Fruit fly (Drosophila melanogaster): Measurements from ENCODE around the gene trol.

trol gene

DNA sequence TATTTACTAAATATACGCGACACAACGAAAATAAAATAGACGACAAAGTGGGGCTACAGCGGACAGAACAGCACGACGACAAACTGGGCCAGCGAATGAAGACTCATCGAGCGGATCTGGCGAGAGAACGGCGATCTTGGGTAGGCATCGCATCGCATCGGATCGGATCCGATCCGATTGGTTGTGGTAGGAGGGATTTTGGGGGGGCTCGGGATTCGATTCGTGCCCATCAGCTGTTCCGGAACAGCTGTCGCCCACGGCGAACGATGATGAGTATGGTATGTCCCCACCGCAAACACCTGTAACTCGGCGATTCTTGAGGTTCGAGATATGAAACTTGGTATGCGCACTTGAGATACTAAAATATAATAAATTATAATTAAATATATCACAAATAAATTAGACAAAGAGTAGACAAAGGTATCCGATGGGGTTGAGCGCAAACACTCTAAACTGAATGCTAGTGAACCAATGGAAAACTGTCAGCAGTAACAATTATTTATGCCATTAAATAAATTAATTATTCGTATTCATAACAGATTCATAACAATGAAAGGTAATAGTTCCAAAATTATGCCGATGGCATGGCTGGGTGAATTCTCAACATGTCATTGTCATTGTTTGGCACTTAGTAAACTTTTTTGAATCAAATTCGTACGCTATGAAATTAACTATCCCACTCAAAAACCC, 35.2 kb upstream of the trol start, which contains the start of the genes Vha36-3 and AANATL7:
Gene Vha36-3 (minus strand): TSS at position 242 of the 690 bp plus-strand sequence.
Gene AANATL7 (plus strand): TSS at position 640 of the 690 bp plus-strand sequence.
- TF ChIP-seq CG11617 (GFP tag; optimal IDR thresholded peaks at IDR 0.05), result no peak
- TF ChIP-seq Hr96 (GFP tag; optimal IDR thresholded peaks at IDR 0.05), result no peak
- TF ChIP-seq Clk (GFP tag; optimal IDR thresholded peaks at IDR 0.05), result no peak
- no peak for TF ChIP-seq ovo (GFP tag; optimal IDR thresholded peaks at IDR 0.05)
- no peak for TF ChIP-seq CG5204 (GFP tag; optimal IDR thresholded peaks at IDR 0.05)
- TF ChIP-seq bab1 (GFP tag; optimal IDR thresholded peaks at IDR 0.05), result no peak
- TF ChIP-seq kay (GFP tag; ENCODE audit: borderline replicate concordance), result no peak
- no peak for TF ChIP-seq CG7101 (tag; optimal IDR thresholded peaks at IDR 0.05)
- no peak for TF ChIP-seq Crg-1 (GFP tag; optimal IDR thresholded peaks at IDR 0.05)

DNA sequence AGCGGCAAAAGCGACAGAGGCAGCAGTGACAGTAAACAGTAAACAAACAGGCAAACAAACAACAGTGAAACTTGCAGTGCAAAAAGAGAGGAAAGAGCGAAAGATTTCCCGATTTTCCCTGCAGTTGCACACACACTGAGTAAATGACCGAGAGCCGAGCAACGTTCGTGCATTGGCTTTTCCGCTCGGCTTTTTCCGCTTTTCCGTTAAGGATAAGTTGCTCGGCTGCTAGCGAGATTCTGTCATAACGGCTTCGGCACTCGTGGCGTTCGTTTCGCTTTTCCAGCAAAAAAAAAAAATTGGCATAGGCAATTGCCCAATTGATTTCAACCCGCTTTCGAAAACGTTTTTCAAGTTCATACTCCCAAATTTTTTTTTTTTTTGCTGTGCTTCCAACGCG, 8.6 kb upstream of the trol start:
- TF ChIP-seq kay (GFP tag; ENCODE audit: borderline replicate concordance) (no peak), CG14711 (tag; optimal IDR thresholded peaks at IDR 0.05) (no peak), bab1 (GFP tag; optimal IDR thresholded peaks at IDR 0.05) (no peak), ovo (GFP tag; optimal IDR thresholded peaks at IDR 0.05) (no peak), pad (GFP tag; optimal IDR thresholded peaks at IDR 0.05) (no peak), CG12768 (GFP tag; optimal IDR thresholded peaks at IDR 0.05) (no peak), Mnt (GFP tag; optimal IDR thresholded peaks at IDR 0.05) (no peak), CG11617 (GFP tag; optimal IDR thresholded peaks at IDR 0.05) (no peak), CG7101 (tag; optimal IDR thresholded peaks at IDR 0.05) (no peak), Crg-1 (GFP tag; optimal IDR thresholded peaks at IDR 0.05) (no peak), tj (GFP tag; optimal IDR thresholded peaks at IDR 0.05) (no peak)

DNA sequence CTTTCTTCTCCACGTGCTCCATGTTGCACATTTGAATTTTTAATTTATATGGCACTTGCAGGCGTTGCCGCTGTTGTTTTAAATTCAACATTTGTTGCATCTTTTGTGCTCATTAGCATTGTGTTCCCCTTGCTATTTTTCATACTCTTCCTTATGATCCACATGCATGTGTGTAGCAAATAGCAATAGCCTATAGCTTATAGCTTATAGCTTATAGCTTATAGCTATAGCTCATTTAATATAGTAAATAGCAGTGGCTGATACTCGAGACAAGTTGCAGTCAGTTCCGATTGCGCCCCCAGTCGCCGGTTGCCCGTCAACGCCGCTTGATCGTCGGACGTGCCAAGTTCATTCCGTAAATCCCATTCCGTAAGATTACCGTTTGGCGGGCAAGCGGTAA, 6.7 kb upstream of the trol start, which contains the start of gene Pdfr:
Gene Pdfr (plus strand): TSS at position 301 of the 400 bp plus-strand sequence.
- TF ChIP-seq toe (GFP tag; optimal IDR thresholded peaks at IDR 0.05), result no peak
- no peak for TF ChIP-seq kay (GFP tag; ENCODE audit: borderline replicate concordance)
- TF ChIP-seq cnc (optimal IDR thresholded peaks at IDR 0.05), result no peak
- TF ChIP-seq Hr96 (GFP tag; optimal IDR thresholded peaks at IDR 0.05), result no peak
- peak; percentile 8 for TF ChIP-seq cic (GFP tag; optimal IDR thresholded peaks at IDR 0.05)
- no peak for TF ChIP-seq CG14711 (tag; optimal IDR thresholded peaks at IDR 0.05)
- TF ChIP-seq pad (GFP tag; optimal IDR thresholded peaks at IDR 0.05), result peak; percentile 73

DNA sequence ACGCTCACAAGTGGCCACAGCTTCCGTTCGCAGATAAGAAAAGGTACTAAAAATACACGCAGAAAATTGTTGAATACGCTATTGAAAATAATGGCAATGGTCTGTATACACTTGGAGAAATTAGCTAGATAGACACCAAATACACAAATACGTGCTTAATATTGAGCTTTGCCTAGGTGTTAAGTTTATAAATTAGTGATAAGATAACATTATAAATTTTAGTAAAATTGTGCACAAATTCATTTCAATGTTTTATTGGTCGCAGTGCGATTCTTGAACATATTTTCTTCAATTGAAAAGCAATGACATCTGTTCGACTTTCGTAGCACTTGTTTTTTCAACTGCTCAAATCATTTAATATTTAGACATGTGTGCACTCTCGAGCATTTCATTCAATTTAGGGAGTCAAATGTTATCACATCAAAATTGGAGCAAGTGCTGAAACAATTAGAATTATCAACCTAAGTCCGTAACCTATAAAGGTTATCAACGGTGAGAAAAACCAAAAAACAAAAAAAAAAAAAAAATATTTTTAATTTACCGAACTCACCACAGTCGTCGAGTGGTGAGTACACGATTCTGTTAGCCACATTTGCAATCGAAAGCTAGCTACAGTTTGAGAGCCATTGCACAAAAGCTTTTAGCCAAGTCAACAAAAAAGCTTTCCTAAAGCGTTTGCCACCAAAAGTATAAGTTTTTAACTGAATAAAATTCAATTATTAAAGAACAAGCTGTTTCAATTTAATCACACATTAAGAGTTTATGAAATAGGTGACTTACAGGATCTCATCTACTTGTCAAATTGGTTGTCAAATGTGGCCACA, 1.6 kb upstream of the trol start:
- TF ChIP-seq kay (GFP tag; ENCODE audit: borderline replicate concordance) (peak; percentile 19), pad (GFP tag; optimal IDR thresholded peaks at IDR 0.05) (no peak)

DNA sequence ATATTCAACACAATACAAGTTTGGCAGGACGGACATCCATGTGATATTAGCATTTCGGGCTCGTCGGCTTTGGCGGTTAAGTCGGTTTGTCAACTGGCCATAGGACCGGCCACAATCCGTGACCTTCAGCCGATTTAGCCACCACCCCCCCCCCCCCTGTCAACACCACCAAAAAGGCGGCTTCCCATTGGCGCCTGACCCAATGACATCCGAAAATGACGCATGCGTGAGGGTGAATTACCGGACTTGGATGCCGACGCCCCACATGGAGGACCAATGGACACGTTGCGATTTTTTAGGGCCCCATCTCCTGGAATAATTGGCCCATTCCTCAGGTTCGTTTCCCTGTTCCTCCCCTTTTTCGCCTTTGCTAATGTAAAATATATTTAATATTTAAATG, 1.0 kb upstream of the trol start:
- TF ChIP-seq tj (GFP tag; optimal IDR thresholded peaks at IDR 0.05) (no peak), bab1 (GFP tag; optimal IDR thresholded peaks at IDR 0.05) (no peak), CG33017 (tag; optimal IDR thresholded peaks at IDR 0.05) (no peak), toe (GFP tag; optimal IDR thresholded peaks at IDR 0.05) (no peak), pad (GFP tag; optimal IDR thresholded peaks at IDR 0.05) (no peak), cnc (optimal IDR thresholded peaks at IDR 0.05) (no peak), CG14711 (tag; optimal IDR thresholded peaks at IDR 0.05) (no peak), Clk (GFP tag; optimal IDR thresholded peaks at IDR 0.05) (no peak), kay (GFP tag; ENCODE audit: borderline replicate concordance) (no peak), Hr96 (GFP tag; optimal IDR thresholded peaks at IDR 0.05) (no peak), cic (GFP tag; optimal IDR thresholded peaks at IDR 0.05) (no peak), CG5204 (GFP tag; optimal IDR thresholded peaks at IDR 0.05) (no peak), Crg-1 (GFP tag; optimal IDR thresholded peaks at IDR 0.05) (no peak), CG11617 (GFP tag; optimal IDR thresholded peaks at IDR 0.05) (no peak), CG7101 (tag; optimal IDR thresholded peaks at IDR 0.05) (no peak), Mnt (GFP tag; optimal IDR thresholded peaks at IDR 0.05) (no peak), ovo (GFP tag; optimal IDR thresholded peaks at IDR 0.05) (no peak)

DNA sequence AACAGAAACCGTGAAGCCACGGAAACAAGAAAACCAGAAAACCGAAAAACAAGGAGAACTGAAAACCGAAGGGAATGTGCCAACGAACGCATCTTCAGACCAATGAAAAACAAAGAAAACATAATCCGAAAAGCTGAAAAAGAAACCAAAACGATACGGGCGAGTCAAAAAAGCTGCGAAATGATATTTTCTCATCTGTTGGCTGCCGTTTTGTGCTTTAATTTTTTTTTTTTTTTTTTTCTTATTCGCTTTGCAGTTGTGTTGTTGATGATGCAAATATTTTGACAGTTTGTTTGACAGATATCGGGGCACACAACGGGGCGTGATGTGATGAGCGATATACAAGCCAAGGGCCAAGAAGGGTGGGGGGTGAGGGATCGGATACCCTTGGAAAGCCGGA, 2.7 kb downstream of the trol start:
- TF ChIP-seq tj (GFP tag; optimal IDR thresholded peaks at IDR 0.05) (peak; percentile 61), kay (GFP tag; ENCODE audit: borderline replicate concordance) (no peak), pad (GFP tag; optimal IDR thresholded peaks at IDR 0.05) (no peak)

DNA sequence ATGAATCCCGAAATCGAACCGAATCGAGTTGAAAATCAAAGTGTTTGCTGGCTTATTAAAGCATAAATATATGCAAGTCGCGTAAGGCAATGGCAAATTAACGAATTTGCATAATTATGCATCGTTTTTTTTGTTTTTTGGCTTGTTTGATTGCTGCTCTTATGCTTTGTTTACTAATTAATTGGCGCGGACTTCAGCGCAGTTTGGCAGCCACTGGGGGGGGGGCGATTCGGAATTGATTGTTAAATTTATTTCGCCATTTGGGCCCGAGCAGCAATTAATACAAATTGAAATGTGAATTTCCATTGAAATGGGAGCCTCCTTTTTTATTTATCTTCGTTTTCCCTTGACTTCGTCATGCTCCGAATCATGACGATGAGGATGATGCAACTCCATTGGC, 5.7 kb downstream of the trol start:
- no peak for TF ChIP-seq Hr96 (GFP tag; optimal IDR thresholded peaks at IDR 0.05)
- no peak for TF ChIP-seq CG7101 (tag; optimal IDR thresholded peaks at IDR 0.05)
- TF ChIP-seq kay (GFP tag; ENCODE audit: borderline replicate concordance), result no peak
- TF ChIP-seq toe (GFP tag; optimal IDR thresholded peaks at IDR 0.05), result no peak
- no peak for TF ChIP-seq CG7045 (GFP tag; optimal IDR thresholded peaks at IDR 0.05)
- TF ChIP-seq CG11617 (GFP tag; optimal IDR thresholded peaks at IDR 0.05), result no peak

Measured in whole organism, adult.